Fruit fly (Drosophila melanogaster) whole organism, embryonic: ENCODE measurements around the gene CG32295.

Experiments
- CG10431 ChIP-seq: fragments of 200-800 bp; sonication (Bioruptor generic); optimal IDR thresholded peaks from 3 replicates; lab custom pipeline; 2018; ENCODE audit warnings: missing biosample characterization, mild to moderate bottlenecking, missing genetic modification characterization
- CG10462 ChIP-seq: fragments of 200-800 bp; sonication (Bioruptor generic); optimal IDR thresholded peaks from 2 replicates; lab custom pipeline; 2016; ENCODE audit warnings: missing biosample characterization, missing genetic modification characterization
- CG11085 ChIP-seq: fragments of 200-800 bp; sonication (Bioruptor generic); IDR thresholded peaks from 2 replicates; pipeline ENCODE4 v1.3.6; 2022; ENCODE audit warnings: missing biosample characterization, missing genetic modification characterization
- CG11560 ChIP-seq: fragments of 200-800 bp; sonication (Bioruptor generic); IDR thresholded peaks from 3 replicates; pipeline ENCODE4 v1.3.6; 2022; ENCODE audit warnings: missing biosample characterization, missing genetic modification characterization
- CG11695 ChIP-seq: fragments of 200-800 bp; sonication (Bioruptor generic); IDR thresholded peaks from 3 replicates; pipeline ENCODE4 v1.3.6; 2022; ENCODE audit warnings: missing biosample characterization, missing genetic modification characterization
- CG12659 ChIP-seq: fragments of 200-800 bp; sonication (Bioruptor generic); optimal IDR thresholded peaks from 3 replicates; lab custom pipeline; 2017; ENCODE audit warnings: mild to moderate bottlenecking, missing biosample characterization, missing genetic modification reagents, missing genetic modification characterization
- CG13123 ChIP-seq: fragments of 200-800 bp; sonication (Bioruptor generic); optimal IDR thresholded peaks from 2 replicates; lab custom pipeline; 2016; ENCODE audit warnings: missing biosample characterization, missing genetic modification characterization
- CG1529 ChIP-seq: fragments of 200-800 bp; sonication (Bioruptor generic); optimal IDR thresholded peaks from 3 replicates; lab custom pipeline; 2018; ENCODE audit warnings: missing biosample characterization, missing genetic modification characterization
- CG16813 ChIP-seq: fragments of 200-800 bp; sonication (Bioruptor generic); IDR thresholded peaks from 3 replicates; pipeline ENCODE4 v1.3.6; 2022; ENCODE audit warnings: missing biosample characterization, missing genetic modification characterization; ENCODE audit not compliant: partially characterized antibody
- CG17186 ChIP-seq: fragments of 200-800 bp; sonication (Bioruptor generic); optimal IDR thresholded peaks from 3 replicates; lab custom pipeline; 2017; ENCODE audit warnings: missing biosample characterization, missing genetic modification reagents, missing genetic modification characterization
- CG17359 ChIP-seq: fragments of 200-800 bp; sonication (Bioruptor generic); optimal IDR thresholded peaks from 3 replicates; lab custom pipeline; 2018; ENCODE audit warnings: missing biosample characterization, mild to moderate bottlenecking, missing genetic modification characterization, moderate library complexity
- CG1792 ChIP-seq: fragments of 200-800 bp; sonication (Bioruptor generic); optimal IDR thresholded peaks from 2 replicates; lab custom pipeline; 2016; ENCODE audit warnings: missing biosample characterization, missing genetic modification characterization
- CG30403 ChIP-seq: fragments of 200-800 bp; sonication (Bioruptor generic); optimal IDR thresholded peaks from 3 replicates; lab custom pipeline; 2016; ENCODE audit warnings: missing biosample characterization, missing genetic modification characterization
- CG31365 ChIP-seq: fragments of 200-800 bp; sonication (Bioruptor generic); optimal IDR thresholded peaks from 2 replicates; lab custom pipeline; 2018; ENCODE audit warnings: missing biosample characterization, mild to moderate bottlenecking, missing genetic modification characterization
- CG32532 ChIP-seq: fragments of 200-800 bp; sonication (Bioruptor generic); IDR thresholded peaks from 2 replicates; pipeline ENCODE4 v1.3.6; 2022; ENCODE audit warnings: missing biosample characterization, missing genetic modification characterization
- CG43689 ChIP-seq: fragments of 200-800 bp; sonication (Bioruptor generic); IDR thresholded peaks from 2 replicates; pipeline ENCODE4 v1.3.6; 2022; ENCODE audit warnings: missing biosample characterization, missing genetic modification characterization
- CG5953 ChIP-seq: fragments of 200-800 bp; sonication (Bioruptor generic); IDR thresholded peaks from 2 replicates; pipeline ENCODE4 v1.3.6; 2022; ENCODE audit warnings: missing biosample characterization, missing genetic modification characterization
- CG6765 ChIP-seq: fragments of 200-800 bp; sonication (Bioruptor generic); optimal IDR thresholded peaks from 3 replicates; lab custom pipeline; 2017; ENCODE audit warnings: missing biosample characterization, mild to moderate bottlenecking, missing genetic modification characterization
- Dp ChIP-seq: fragments of 200-800 bp; sonication (Bioruptor generic); optimal IDR thresholded peaks from 2 replicates; lab custom pipeline; 2018; ENCODE audit warnings: missing biosample characterization, mild to moderate bottlenecking, missing genetic modification characterization, moderate library complexity
- E2f2 ChIP-seq: fragments of 200-800 bp; sonication (Bioruptor generic); IDR thresholded peaks from 2 replicates; pipeline ENCODE4 v1.3.6; 2022; ENCODE audit warnings: missing biosample characterization, missing genetic modification characterization
- Ets65A ChIP-seq: fragments of 200-800 bp; sonication (Bioruptor generic); peaks from one replicate; lab custom pipeline; 2016; ENCODE audit warnings: missing biosample characterization, missing genetic modification characterization
- GATAe ChIP-seq: fragments of 200-800 bp; sonication (Bioruptor generic); conservative IDR thresholded peaks from 2 replicates; pipeline ENCODE4 v1.3.6; 2022; ENCODE audit warnings: missing biosample characterization, missing genetic modification characterization
- H2.0 ChIP-seq: fragments of 200-800 bp; sonication (Bioruptor generic); IDR thresholded peaks from 2 replicates; pipeline ENCODE4 v1.3.6; 2022; ENCODE audit warnings: missing biosample characterization, missing genetic modification characterization
- Hey ChIP-seq: fragments of 200-800 bp; sonication (Bioruptor generic); optimal IDR thresholded peaks from 3 replicates; lab custom pipeline; 2018; ENCODE audit warnings: missing biosample characterization, mild to moderate bottlenecking, missing genetic modification characterization
- MBD-R2 ChIP-seq: fragments of 200-800 bp; sonication (Bioruptor generic); IDR thresholded peaks from 2 replicates; pipeline ENCODE4 v1.3.6; 2022; ENCODE audit warnings: missing biosample characterization, missing genetic modification characterization
- Six4 ChIP-seq: fragments of 200-800 bp; sonication (Bioruptor generic); optimal IDR thresholded peaks from 2 replicates; lab custom pipeline; 2016; ENCODE audit warnings: missing biosample characterization, missing genetic modification characterization
- Taf1 ChIP-seq: fragments of 200-800 bp; sonication (Bioruptor generic); IDR thresholded peaks from 2 replicates; pipeline ENCODE4 v1.3.6; 2022; ENCODE audit warnings: missing biosample characterization, missing genetic modification characterization
- Xrp1 ChIP-seq: fragments of 200-800 bp; sonication (Bioruptor generic); IDR thresholded peaks from 2 replicates; pipeline ENCODE4 v1.3.6; 2022; ENCODE audit warnings: missing biosample characterization, missing genetic modification characterization
- ara ChIP-seq: fragments of 200-800 bp; sonication (Bioruptor generic); IDR thresholded peaks from 2 replicates; pipeline ENCODE4 v1.3.6; 2022; ENCODE audit warnings: missing biosample characterization, missing genetic modification characterization
- bab2 ChIP-seq: fragments of 200-800 bp; sonication (Bioruptor generic); optimal IDR thresholded peaks from 2 replicates; lab custom pipeline; 2016; ENCODE audit warnings: missing biosample characterization, missing genetic modification characterization
- chn ChIP-seq: fragments of 200-800 bp; sonication (Bioruptor generic); optimal IDR thresholded peaks from 2 replicates; lab custom pipeline; 2016; ENCODE audit warnings: missing biosample characterization, missing genetic modification characterization
- ci ChIP-seq: fragments of 200-800 bp; sonication (Bioruptor generic); IDR thresholded peaks from 3 replicates; pipeline ENCODE4 v1.3.6; 2022; ENCODE audit warnings: missing biosample characterization, missing genetic modification characterization
- crp ChIP-seq, 2 experiments: fragments of 200-800 bp; sonication (Bioruptor generic); optimal IDR thresholded peaks; 2 replicates in 1 of 2; 3 replicates in 1 of 2; lab custom pipeline; 2017; ENCODE audit warnings: missing biosample characterization in 2 of 2, missing genetic modification characterization in 2 of 2, mild to moderate bottlenecking in 1 of 2, moderate library complexity in 1 of 2
- cwo ChIP-seq: fragments of 200-800 bp; sonication (Bioruptor generic); optimal IDR thresholded peaks from 3 replicates; lab custom pipeline; 2017; ENCODE audit warnings: missing biosample characterization, missing genetic modification characterization, mild to moderate bottlenecking, moderate library complexity, missing genetic modification reagents
- dimm ChIP-seq: fragments of 200-800 bp; sonication (Bioruptor generic); IDR thresholded peaks from 2 replicates; pipeline ENCODE4 v1.3.6; 2022; ENCODE audit warnings: missing biosample characterization, missing genetic modification characterization
- dm ChIP-seq: fragments of 200-800 bp; sonication (Bioruptor generic); optimal IDR thresholded peaks from 3 replicates; lab custom pipeline; 2016; ENCODE audit warnings: missing biosample characterization, missing genetic modification characterization
- ems ChIP-seq: fragments of 200-800 bp; sonication (Bioruptor generic); optimal IDR thresholded peaks from 3 replicates; lab custom pipeline; 2016; ENCODE audit warnings: missing biosample characterization, missing genetic modification characterization
- en ChIP-seq: fragments of 200-800 bp; sonication (Bioruptor generic); optimal IDR thresholded peaks from 2 replicates; lab custom pipeline; 2016; ENCODE audit warnings: missing biosample characterization, missing genetic modification characterization
- fd64A ChIP-seq: fragments of 200-800 bp; sonication (Bioruptor generic); optimal IDR thresholded peaks from 3 replicates; lab custom pipeline; 2018; ENCODE audit warnings: missing biosample characterization, mild to moderate bottlenecking, missing genetic modification characterization
- fu2 ChIP-seq: fragments of 200-800 bp; sonication (Bioruptor generic); optimal IDR thresholded peaks from 2 replicates; lab custom pipeline; 2016; ENCODE audit warnings: missing biosample characterization, missing genetic modification characterization
- gcm ChIP-seq: fragments of 200-800 bp; sonication (Bioruptor generic); optimal IDR thresholded peaks from 2 replicates; lab custom pipeline; 2019; ENCODE audit warnings: missing biosample characterization, mild to moderate bottlenecking, missing genetic modification characterization, moderate library complexity
- lbe ChIP-seq: fragments of 200-800 bp; sonication (Bioruptor generic); optimal IDR thresholded peaks from 2 replicates; lab custom pipeline; 2016; ENCODE audit warnings: missing biosample characterization, mild to moderate bottlenecking, missing genetic modification characterization
- maf-S ChIP-seq: fragments of 200-800 bp; sonication (Bioruptor generic); optimal IDR thresholded peaks from 2 replicates; lab custom pipeline; 2016; ENCODE audit warnings: missing biosample characterization, missing genetic modification characterization
- nau ChIP-seq: fragments of 200-800 bp; sonication (Bioruptor generic); optimal IDR thresholded peaks from 3 replicates; lab custom pipeline; 2017; ENCODE audit warnings: missing biosample characterization, mild to moderate bottlenecking, missing genetic modification characterization, missing genetic modification reagents
- odd ChIP-seq: fragments of 200-800 bp; sonication (Bioruptor generic); optimal IDR thresholded peaks from 2 replicates; lab custom pipeline; 2017; ENCODE audit warnings: missing biosample characterization, mild to moderate bottlenecking, missing genetic modification characterization
- row ChIP-seq: fragments of 200-800 bp; sonication (Bioruptor generic); IDR thresholded peaks from 3 replicates; pipeline ENCODE4 v1.3.6; 2022; ENCODE audit warnings: missing biosample characterization, missing genetic modification characterization
- sens ChIP-seq: fragments of 200-800 bp; sonication (Bioruptor generic); peaks from one replicate; lab custom pipeline; 2016; ENCODE audit warnings: missing biosample characterization, missing genetic modification characterization
- slou ChIP-seq: fragments of 200-800 bp; sonication (Bioruptor generic); optimal IDR thresholded peaks from 3 replicates; lab custom pipeline; 2016; ENCODE audit warnings: missing biosample characterization, missing genetic modification characterization
- so ChIP-seq: fragments of 200-800 bp; sonication (Bioruptor generic); IDR thresholded peaks from 3 replicates; pipeline ENCODE4 v1.3.6; 2022; ENCODE audit warnings: missing biosample characterization, missing genetic modification characterization
- stc ChIP-seq: fragments of 200-800 bp; sonication (Bioruptor generic); IDR thresholded peaks from 2 replicates; pipeline ENCODE4 v1.3.6; 2022; ENCODE audit warnings: missing biosample characterization, missing genetic modification characterization
- vnd ChIP-seq: fragments of 200-800 bp; sonication (Bioruptor generic); IDR thresholded peaks from 3 replicates; pipeline ENCODE4 v1.3.6; 2022; ENCODE audit warnings: missing biosample characterization, missing genetic modification characterization; ENCODE audit not compliant: partially characterized antibody
- zf30C ChIP-seq: fragments of 200-800 bp; sonication (Bioruptor generic); optimal IDR thresholded peaks from 3 replicates; lab custom pipeline; 2018; ENCODE audit warnings: missing biosample characterization, mild to moderate bottlenecking, missing genetic modification characterization

Gene CG32295

dm6 chr3L:2532377-2532776 is 5.6 kb upstream of the CG32295 start (continued):
- no peak for TF ChIP-seq CG10462 (GFP tag; lab: Kevin White, UChicago)
- no peak for TF ChIP-seq Six4 (GFP tag; lab: Kevin White, UChicago)
- TF ChIP-seq vnd (GFP tag; lab: Robert Waterston, UW) = no peak
- peak; percentile 82 for TF ChIP-seq sens
- TF ChIP-seq slou (GFP tag; lab: Kevin White, UChicago) = no peak
- TF ChIP-seq CG16813 (GFP tag; lab: Robert Waterston, UW) = no peak
- no peak for TF ChIP-seq gcm
- peak; percentile 70 for TF ChIP-seq H2.0 (GFP tag; lab: Robert Waterston, UW)
- TF ChIP-seq fu2 (GFP tag; lab: Kevin White, UChicago) = no peak
- TF ChIP-seq CG12659 (GFP tag; lab: Kevin White, UChicago) = no peak
- TF ChIP-seq zf30C (GFP tag; lab: Kevin White, UChicago) = no peak
- TF ChIP-seq dimm (GFP tag; lab: Robert Waterston, UW) = no peak
- TF ChIP-seq Dp (GFP tag; lab: Kevin White, UChicago) = no peak
- peak; percentile 65 for TF ChIP-seq stc (GFP tag; lab: Robert Waterston, UW)
- TF ChIP-seq Taf1 = peak; percentile 32; the same call in 1 of the 2 replicates
- TF ChIP-seq chn = no peak
- no peak for TF ChIP-seq CG17186 (GFP tag; lab: Kevin White, UChicago)
- peak; percentile 9 for TF ChIP-seq bab2 (GFP tag; lab: Kevin White, UChicago)
- TF ChIP-seq E2f2 (GFP tag; lab: Robert Waterston, UW) = peak; percentile 23; the same call in 1 of the 2 replicates
- TF ChIP-seq CG30403 = peak; percentile 5
- TF ChIP-seq maf-S = no peak
- TF ChIP-seq CG13123 (GFP tag; lab: Kevin White, UChicago) = no peak
- TF ChIP-seq row = peak; percentile 62
- peak; percentile 55 for TF ChIP-seq CG32532
- TF ChIP-seq CG1792 (GFP tag; lab: Kevin White, UChicago) = no peak
- peak; percentile 59 for TF ChIP-seq CG11695 (GFP tag; lab: Robert Waterston, UW)
- peak; percentile 5 for TF ChIP-seq ems
- no peak for TF ChIP-seq CG11560 (tag; lab: Robert Waterston, UW)
- no peak for TF ChIP-seq Hey (tag; lab: Kevin White, UChicago)
- no peak for TF ChIP-seq CG31365 (tag; lab: Kevin White, UChicago)
- peak; percentile 24; the same call in 2 of the 3 replicates for TF ChIP-seq so
- TF ChIP-seq lbe (GFP tag; lab: Kevin White, UChicago) = no peak
- peak; percentile 44; the same call in 1 of the 2 replicates for TF ChIP-seq CG5953 (GFP tag; lab: Robert Waterston, UW)
- no peak for TF ChIP-seq CG6765 (GFP tag; lab: Kevin White, UChicago)
- no peak for TF ChIP-seq CG10431 (GFP tag; lab: Kevin White, UChicago)
- TF ChIP-seq ci (GFP tag; lab: Robert Waterston, UW) = peak; percentile 83
- TF ChIP-seq en (GFP tag; lab: Kevin White, UChicago) = no peak
- peak; percentile 63 for TF ChIP-seq Xrp1 (GFP tag; lab: Robert Waterston, UW)
- TF ChIP-seq CG1529 (GFP tag; lab: Kevin White, UChicago) = no peak
- TF ChIP-seq GATAe (GFP tag; lab: Robert Waterston, UW) = no peak
- no peak for TF ChIP-seq MBD-R2 (GFP tag; lab: Robert Waterston, UW)
- TF ChIP-seq crp (GFP tag; optimal IDR thresholded peaks at IDR 0.05; lab: Kevin White, UChicago) = no peak
- no peak for TF ChIP-seq odd (GFP tag; lab: Kevin White, UChicago)
- TF ChIP-seq CG17359 (tag; lab: Kevin White, UChicago) = peak; percentile 47
- TF ChIP-seq Ets65A (GFP tag; lab: Kevin White, UChicago) = peak; percentile 91
- no peak for TF ChIP-seq nau
- 0 out of 2 replicates have a peak, but pooled peaks have one; percentile 21 for TF ChIP-seq CG11085 (GFP tag; lab: Robert Waterston, UW)
- TF ChIP-seq cwo (GFP tag; lab: Kevin White, UChicago) = no peak
- no peak for TF ChIP-seq fd64A (GFP tag; lab: Kevin White, UChicago)
- peak; percentile 66 for TF ChIP-seq ara
- TF ChIP-seq CG43689 (GFP tag; lab: Robert Waterston, UW) = no peak
- no peak for TF ChIP-seq dm (GFP tag; lab: Kevin White, UChicago)
